Worm (Caenorhabditis elegans): ENCODE results near the gene dhs-29.

Gene dhs-29

DNA sequence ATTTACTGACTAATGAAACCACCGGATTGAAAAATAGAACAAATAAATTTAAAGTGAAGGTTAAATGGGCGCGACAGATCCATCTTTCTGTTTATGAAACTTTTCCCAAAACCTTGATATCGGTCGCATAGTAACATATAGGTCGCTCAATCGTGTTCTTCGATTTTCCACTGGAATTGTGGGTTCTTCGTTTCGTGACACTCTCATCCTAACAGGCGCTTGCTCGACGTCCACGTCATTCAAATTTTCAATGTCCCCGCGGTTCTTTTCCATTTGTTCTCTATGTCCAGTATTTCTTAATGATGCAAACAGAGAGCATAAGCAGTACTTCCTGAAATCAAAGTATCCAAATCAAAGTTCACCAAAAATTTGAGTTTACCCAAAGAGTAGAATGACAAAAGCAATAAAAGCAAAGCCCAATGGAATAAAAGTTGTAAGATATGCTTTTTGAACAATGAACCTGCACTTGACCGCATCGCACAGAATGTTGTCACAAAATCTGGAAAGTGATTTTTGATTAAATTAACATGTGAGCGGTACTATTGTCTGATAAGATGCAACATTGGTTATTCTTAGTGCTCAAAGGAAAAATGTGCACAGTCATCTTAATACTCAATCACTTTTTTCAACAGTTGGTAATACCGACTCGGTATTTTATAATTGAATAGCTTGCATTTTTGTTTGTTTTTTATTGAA lies 2.8 kb upstream of the dhs-29 start, which contains the start of gene F27D9.13:
Gene F27D9.13, minus strand, starts transcription at position 51 of the 696 bp plus-strand sequence.
- TF ChIP-seq unc-62 (GFP tag; optimal IDR thresholded peaks at IDR 0.05), result no peak

DNA sequence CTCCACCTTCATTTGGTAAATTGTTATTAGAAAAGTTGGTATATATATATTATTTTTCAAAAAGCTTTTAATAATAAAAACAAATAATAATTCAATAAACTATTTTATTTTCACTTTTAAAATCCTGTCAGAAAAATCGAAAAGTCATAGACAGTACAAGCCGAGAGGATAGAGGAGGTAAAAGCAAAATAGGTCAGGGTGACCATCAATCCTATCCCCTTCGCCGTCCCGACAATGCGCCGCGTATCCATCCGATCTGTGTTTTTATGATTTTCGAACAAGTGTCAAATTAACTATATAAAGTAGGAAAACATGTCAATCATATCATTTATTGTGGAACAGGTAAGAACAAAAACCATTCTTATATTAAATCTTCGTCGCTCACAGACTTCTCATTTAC lies 682 bp upstream of the dhs-29 start:
- no peak for TF ChIP-seq unc-62 (GFP tag; optimal IDR thresholded peaks at IDR 0.05)

DNA sequence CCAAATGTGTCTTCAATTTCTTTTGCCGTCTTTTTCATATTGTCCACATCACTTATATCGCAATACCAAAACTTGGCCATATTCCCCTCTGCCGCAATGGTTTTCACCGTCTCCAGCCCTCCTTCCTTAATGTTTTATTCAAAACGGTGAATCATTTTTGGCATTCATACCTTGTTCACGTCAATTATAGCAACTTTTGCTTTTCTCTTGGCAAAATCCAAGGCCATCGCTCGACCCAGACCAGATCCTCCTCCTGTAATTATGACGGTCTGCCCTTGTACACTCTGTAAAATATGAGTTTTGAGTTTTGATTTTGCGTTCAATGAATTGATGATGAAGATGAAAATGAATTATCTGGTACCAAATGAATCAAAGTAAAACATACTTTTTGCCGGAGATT lies 300 bp downstream of the dhs-29 start:
- no peak for TF ChIP-seq unc-62 (GFP tag; optimal IDR thresholded peaks at IDR 0.05)

DNA sequence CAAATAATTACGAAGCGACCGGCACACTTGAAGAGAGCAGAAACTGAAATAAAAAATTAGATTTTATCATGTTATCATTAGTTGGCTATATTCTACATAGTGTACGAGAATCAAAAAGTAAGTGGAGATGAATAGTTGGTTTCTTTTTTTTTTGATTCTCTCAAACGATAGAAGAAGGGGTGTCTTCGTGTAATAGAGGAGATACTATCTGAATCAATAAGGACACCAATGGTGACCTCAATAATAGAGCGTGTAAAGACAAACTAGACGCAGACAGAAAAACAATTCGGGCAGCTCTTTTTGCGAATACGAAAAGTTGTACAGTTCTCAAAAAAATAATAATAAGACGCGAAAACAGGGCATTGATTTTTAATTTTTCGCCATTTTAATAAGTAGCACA lies 2.2 kb downstream of the dhs-29 start:
- no peak for TF ChIP-seq unc-62 (GFP tag; optimal IDR thresholded peaks at IDR 0.05)

DNA sequence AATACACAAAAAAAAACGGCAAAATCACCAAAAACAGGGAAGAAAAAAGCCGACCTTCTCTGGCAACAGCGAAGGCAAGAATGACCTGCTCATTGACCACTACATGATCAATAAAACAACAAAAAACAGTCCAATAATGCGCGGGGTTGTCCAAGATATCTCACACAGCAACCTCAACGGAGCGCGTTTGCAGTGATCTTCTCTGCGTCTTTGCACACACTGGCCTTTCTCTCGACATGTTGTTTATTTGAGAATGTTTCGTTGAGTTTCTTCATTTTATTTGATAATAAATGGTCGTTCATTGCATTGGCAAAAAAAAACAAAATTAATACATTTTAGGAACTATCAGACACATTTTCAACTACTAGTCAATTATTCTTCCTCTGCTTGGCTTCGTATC lies 3.1 kb downstream of the dhs-29 start:
- no peak for TF ChIP-seq unc-62 (GFP tag; optimal IDR thresholded peaks at IDR 0.05)

DNA sequence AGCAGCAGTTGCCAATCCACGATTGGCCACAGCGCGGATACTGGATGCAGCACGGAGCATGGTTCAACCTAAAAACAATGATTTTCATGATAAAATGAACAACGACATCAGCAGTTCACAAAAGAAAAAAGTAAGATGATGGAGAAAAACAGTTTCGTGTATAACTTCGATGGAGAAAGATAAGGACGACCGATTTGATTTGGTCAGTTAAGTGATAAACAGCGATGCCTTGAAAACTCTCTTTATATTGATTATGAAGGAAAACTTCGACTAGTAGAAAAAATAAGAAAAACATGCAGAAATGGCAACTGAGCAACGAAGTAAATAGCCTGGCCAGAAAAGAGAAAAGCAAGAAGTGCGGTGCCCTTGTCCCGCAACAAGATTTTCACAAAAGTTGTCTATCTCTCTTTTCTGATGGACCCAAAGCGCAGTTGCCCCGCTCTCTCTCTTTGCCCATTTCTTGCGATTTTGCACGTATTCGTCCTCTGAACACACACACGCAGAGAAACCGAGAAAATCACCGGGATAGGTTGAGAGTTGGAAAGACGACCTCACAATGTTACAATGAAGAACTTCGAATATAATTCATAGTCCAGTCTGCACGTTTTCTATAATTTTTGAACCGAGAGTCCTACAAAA lies 3.7 kb downstream of the dhs-29 start, which contains the start of gene pcca-1:
Gene pcca-1, minus strand, starts transcription at position 68 of the 639 bp plus-strand sequence.
- no peak for TF ChIP-seq unc-62 (GFP tag; optimal IDR thresholded peaks at IDR 0.05)

DNA sequence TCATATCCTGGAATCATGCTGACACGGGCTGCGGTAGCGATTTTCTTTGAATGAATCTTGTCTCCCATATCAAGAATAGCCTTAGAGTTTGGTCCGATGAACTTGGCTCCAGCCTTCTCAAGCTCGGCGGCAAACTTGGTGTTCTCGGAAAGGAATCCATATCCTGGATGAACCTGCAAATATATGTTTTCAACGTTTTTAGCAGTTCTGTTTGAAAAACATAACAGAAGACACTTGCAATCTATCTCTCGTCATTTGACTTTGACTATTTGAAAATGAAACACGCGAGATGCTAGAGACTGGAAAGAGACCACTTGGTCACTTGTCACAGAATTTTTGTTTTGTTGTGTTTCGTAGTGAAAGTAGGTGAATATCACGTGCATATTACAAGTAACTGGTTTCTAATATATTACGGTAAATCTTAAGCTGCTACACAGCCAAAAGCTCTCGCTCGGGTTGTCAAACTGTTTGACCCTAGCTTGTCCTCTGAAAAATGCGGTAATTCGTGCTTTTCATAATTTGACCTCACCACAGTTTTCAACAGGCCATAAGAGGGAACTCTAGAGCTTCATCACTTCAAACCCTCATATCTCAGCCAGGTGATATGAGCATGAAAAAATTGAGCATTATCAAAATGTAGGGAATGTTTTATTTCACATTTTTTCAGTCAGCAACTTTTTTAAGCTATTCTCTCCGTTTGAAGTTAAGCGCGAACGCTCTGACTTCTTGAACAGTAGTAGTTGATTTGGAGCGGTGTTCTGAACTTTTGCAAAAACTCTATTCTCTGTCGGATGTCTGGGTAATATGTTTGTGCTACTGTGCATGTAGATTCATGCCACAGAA lies 4.9 kb downstream of the dhs-29 start:
- TF ChIP-seq unc-62 (GFP tag; optimal IDR thresholded peaks at IDR 0.05), result no peak

DNA sequence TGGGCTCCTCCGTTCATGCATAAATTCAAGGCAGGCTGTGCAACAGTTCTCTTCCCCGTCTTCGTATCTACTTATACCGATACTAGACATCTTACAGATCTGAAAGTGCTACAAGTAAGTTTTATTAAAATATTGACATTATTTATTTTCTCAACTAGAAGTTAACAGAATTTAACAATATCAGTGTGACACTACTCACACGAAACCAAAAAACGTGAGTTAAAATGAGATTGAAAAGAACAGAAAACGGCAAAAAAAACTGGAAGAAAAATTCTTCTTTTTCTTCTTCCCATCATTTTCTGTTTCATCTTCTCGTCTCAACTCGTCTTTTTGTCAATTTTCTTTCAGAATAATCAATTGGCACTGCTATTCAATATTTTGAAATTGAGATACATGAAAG lies 7.8 kb downstream of the dhs-29 start, which contains the start of gene F27D9.12:
Gene F27D9.12, minus strand, starts transcription at position 101 of the 400 bp plus-strand sequence.
- no peak for TF ChIP-seq unc-62 (GFP tag; optimal IDR thresholded peaks at IDR 0.05)

DNA sequence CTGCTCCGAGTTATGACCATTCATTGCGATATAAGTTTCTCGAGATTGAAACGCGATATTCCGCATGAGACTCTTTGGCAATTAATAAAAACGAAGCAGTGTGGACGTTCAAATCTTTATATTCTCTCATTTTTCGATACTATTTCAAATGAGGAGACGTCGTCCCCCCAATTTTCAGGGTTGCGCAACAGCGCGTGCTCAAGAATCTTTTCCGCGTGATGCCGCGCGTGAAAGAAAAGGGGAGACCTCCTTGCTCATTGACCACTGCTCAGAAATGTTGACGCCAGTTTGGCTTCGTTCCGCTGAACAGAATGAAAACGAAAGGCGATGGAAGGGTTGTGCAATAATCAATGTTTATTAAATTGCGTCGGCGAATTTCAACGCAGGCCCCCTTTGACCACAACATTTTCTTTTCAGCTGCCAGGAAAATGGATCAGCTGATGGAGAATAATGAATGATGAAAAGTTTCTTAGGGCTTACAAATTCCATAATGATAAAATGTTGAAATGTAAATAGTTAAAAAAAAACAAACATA lies 9.2 kb downstream of the dhs-29 start:
- no peak for TF ChIP-seq unc-62 (GFP tag; optimal IDR thresholded peaks at IDR 0.05)

DNA sequence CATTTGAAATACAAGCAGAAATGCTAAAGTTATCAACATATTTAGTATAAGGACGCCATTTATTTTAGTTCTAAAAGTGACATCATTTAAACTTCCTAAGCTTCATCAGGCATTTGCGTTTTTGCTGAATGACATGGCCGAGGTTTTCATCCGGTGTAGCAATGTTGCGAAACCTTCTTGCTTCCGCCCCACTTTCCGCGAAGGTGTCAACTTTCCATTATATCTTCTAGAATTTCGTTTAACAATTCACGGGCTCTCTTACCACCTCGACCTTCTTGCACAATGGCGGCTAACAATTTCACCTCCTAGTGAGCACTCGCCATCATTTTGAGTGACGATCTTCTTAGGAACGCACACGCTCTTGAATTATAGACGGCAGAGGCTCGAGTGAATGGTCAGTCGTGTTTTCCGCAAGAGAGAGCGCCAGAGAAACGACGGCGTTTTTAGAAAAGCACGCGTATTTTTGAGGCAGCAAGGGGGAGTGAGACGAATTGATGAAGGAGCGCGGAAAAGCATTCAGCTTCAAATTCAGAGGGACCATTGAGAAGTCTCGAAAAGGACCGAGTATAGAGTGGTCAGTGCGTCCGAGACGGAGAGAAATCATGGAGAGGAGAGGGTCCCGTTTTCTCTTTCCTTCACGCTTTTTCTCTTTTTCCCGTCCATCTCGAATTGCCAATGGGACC lies 10.9 kb downstream of the dhs-29 start:
- no peak for TF ChIP-seq unc-62 (GFP tag; optimal IDR thresholded peaks at IDR 0.05)

DNA sequence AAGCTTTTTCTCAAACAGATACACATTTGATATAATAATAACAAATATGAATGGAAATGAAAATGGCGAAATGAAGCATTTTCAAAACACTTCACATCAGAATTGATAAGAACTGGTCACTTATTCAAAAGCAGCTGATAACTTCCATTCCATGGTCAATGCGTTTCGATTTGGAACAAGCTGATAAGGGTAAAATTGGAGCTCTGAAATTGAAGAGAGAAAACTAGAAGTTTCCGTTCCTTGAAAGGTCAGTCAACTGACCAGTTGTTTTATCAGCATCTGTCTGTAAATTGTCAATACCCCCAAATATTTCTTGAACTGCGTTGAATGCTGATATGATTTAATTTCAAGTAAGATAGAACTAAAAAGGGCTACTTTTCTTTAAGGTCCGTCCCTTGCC lies 12.4 kb downstream of the dhs-29 start:
- TF ChIP-seq unc-62 (GFP tag; optimal IDR thresholded peaks at IDR 0.05), result no peak

DNA sequence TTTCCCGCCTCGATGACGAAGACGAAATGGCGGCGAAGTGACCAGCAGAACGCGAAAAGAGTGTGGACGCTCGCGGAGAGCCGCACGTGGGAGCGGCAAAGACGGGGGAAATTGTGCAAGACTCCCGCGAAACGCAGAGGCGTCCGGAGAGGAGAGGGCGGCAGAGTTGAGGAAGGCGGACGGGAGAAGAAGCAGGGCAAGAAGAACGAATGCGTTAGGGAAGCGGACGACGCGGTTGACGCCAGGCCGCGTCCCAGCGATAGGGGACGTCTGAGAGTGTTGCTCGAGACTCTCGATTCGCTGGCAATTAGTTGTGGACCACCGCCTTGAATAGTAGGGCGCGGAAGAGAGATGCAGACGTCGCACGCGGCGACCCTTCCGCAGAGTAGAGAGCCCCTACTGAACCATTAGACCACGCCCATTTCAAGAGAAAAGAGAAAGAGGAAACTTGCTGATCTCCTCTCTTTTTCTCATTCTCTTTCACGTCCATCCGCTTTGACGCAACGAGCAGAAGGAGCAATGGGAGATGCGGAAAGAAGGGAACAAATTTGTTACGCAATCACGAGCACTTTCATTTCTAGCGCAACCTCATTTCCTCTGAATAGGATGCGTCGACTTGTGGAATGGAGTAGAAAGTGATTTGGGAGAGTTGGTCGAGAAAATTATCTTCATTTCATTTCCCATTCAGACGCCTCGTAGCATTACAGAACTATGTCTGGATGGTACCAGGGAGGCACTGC lies 13.3 kb downstream of the dhs-29 start:
- no peak for TF ChIP-seq unc-62 (GFP tag; optimal IDR thresholded peaks at IDR 0.05)

DNA sequence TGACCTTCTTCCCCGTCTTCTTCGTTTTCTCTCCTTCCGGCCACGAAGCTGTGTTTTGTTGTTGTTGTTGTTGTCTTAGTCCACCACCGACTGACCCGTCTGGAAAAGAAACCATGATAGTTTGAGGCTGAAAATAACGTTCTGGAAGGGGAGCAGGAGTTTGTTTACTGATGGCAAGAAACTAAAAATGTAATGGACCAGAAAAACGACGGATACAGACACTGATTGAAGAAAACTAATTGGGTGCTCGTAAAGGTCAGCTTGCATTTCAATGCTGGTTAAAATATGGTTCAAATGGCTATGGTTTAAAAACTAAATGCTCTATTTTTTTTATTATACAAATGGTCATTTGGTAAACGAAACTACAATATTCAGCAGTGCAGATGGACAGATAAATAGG lies 19.4 kb downstream of the dhs-29 start, which contains the start of gene F26A10.2:
Gene F26A10.2, minus strand, starts transcription at position 101 of the 400 bp plus-strand sequence.
- no peak for TF ChIP-seq unc-62 (GFP tag; optimal IDR thresholded peaks at IDR 0.05)

DNA sequence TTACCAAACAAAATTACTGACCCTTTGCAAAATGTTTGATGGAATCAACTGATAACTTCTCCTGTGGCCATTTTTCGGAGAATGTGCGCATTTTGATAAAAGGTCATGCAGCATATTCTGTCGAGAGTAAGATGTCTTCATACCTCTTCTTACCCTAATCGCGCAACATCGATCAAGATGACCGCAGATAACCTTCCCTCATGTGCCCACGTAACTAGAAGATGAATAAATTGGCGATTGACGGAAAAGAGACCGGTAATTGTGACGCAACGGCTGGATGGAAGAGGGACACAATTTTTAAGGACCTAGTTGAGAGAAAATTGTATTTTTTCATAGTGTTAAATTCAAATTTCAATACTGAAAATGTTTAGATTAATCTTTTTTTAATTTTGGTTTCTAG lies 23.9 kb downstream of the dhs-29 start:
- TF ChIP-seq unc-62 (GFP tag; optimal IDR thresholded peaks at IDR 0.05), result no peak

DNA sequence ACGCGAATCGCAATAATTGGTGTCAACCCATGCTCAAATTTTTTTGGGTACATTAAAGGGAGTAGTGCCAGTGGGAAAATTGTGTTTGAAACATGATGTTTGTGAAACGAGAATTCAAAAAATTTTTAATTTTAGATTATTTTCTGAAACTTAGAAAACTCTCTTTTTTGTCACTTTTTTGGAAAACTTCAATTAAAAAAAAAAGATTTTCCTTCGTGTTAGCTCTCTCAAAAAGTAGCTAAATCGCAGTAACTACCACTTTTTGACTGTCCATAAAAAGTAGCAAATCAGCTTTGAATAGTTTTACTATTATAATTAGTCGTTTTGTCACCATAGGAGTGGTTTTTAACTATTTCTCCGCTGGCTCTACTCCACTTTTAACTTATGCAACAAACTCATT lies 24.3 kb downstream of the dhs-29 start:
- TF ChIP-seq unc-62 (GFP tag; optimal IDR thresholded peaks at IDR 0.05), result no peak
